Worm (Caenorhabditis elegans) whole organism, mixed stage, embryonic: ENCODE data around the gene F59B2.8.

ENCODE experiments used
- mls-2 ChIP-seq: sonication (generic microtip); optimal IDR thresholded peaks from 2 replicates; lab custom pipeline; 2016; ENCODE audit warnings: mild to moderate bottlenecking, missing genetic modification characterization, moderate library complexity, missing compliant biosample characterization
- nhr-237 ChIP-seq: fragments of 150-350 bp; optimal IDR thresholded peaks from 2 replicates; lab custom pipeline; 2014; ENCODE audit warnings: missing biosample characterization, missing genetic modification characterization
- nhr-28 ChIP-seq: fragments of 150-350 bp; optimal IDR thresholded peaks from 2 replicates; lab custom pipeline; 2014; ENCODE audit warnings: missing biosample characterization, missing genetic modification characterization
- nhr-76 ChIP-seq: sonication (generic microtip); optimal IDR thresholded peaks from 2 replicates; lab custom pipeline; 2017; ENCODE audit warnings: missing biosample characterization, missing genetic modification characterization
- pha-4 ChIP-seq: fragments of 150-350 bp; optimal IDR thresholded peaks from 2 replicates; lab custom pipeline; 2018; ENCODE audit warnings: missing biosample characterization, missing genetic modification reagents, missing genetic modification characterization
- unc-62 ChIP-seq: fragments of 150-350 bp; optimal IDR thresholded peaks from 2 replicates; lab custom pipeline; 2014; ENCODE audit warnings: missing biosample characterization, missing genetic modification reagents, missing genetic modification characterization

ce11 chrIII:9017181-9017651 lies 7.2 kb upstream of the F59B2.8 start, which contains the start of gene F59B2.12:
- no peak for TF ChIP-seq nhr-237 (tag; lab: Kevin White, UChicago)
- TF ChIP-seq pha-4 (tag; lab: Kevin White, UChicago): no peak
- TF ChIP-seq nhr-76 (tag; lab: Kevin White, UChicago): no peak
- TF ChIP-seq unc-62 (GFP tag; lab: Kevin White, UChicago): no peak
- TF ChIP-seq nhr-28: no peak
- TF ChIP-seq mls-2 (tag; lab: Kevin White, UChicago): no peak
